Worm (Caenorhabditis elegans) whole organism, early embryonic: ENCODE data around the gene Y81B9A.3.

ENCODE experiments used
- F13C5.2 ChIP-seq: sonication (generic microtip); optimal IDR thresholded peaks from 2 replicates; lab custom pipeline; 2017; ENCODE audit warnings: mild to moderate bottlenecking, missing genetic modification characterization, inconsistent platforms, missing compliant biosample characterization
- aly-1 ChIP-seq: sonication (generic microtip); optimal IDR thresholded peaks from 2 replicates; lab custom pipeline; 2016; ENCODE audit warnings: missing genetic modification characterization, missing compliant biosample characterization
- ama-1 ChIP-seq: fragments of 150-350 bp; optimal IDR thresholded peaks from 2 replicates; lab custom pipeline; 2014
- ceh-13 ChIP-seq: fragments of 200-800 bp; sonication (Bioruptor generic); optimal IDR thresholded peaks from 2 replicates; lab custom pipeline; 2018; ENCODE audit warnings: mild to moderate bottlenecking, missing genetic modification characterization, missing compliant biosample characterization
- flt-1 ChIP-seq: fragments of 200-800 bp; sonication (Bioruptor generic); IDR thresholded peaks from 2 replicates; pipeline ENCODE4 v1.3.6; 2022; ENCODE audit warnings: missing genetic modification characterization, missing compliant biosample characterization
- hmbx-1 ChIP-seq: sonication (generic microtip); optimal IDR thresholded peaks from 2 replicates; lab custom pipeline; 2016; ENCODE audit warnings: mild to moderate bottlenecking, missing genetic modification characterization, missing compliant biosample characterization
- hnd-1 ChIP-seq: sonication (generic microtip); optimal IDR thresholded peaks from 2 replicates; lab custom pipeline; 2016; ENCODE audit warnings: missing genetic modification characterization, missing compliant biosample characterization
- sea-1 ChIP-seq: fragments of 200-800 bp; sonication (Bioruptor generic); conservative IDR thresholded peaks from 2 replicates; pipeline ENCODE4 v1.3.6; 2022; ENCODE audit warnings: missing genetic modification characterization, missing compliant biosample characterization
- tbx-37 ChIP-seq: fragments of 200-800 bp; sonication (Bioruptor generic); conservative IDR thresholded peaks from 2 replicates; pipeline ENCODE4 v1.3.6; 2022; ENCODE audit warnings: missing genetic modification reagents, missing genetic modification characterization, missing compliant biosample characterization
- tra-4 ChIP-seq: sonication (generic microtip); optimal IDR thresholded peaks from 2 replicates; lab custom pipeline; 2017; ENCODE audit warnings: missing genetic modification characterization, missing compliant biosample characterization

- no peak for TF ChIP-seq tbx-37 (GFP tag; lab: Robert Waterston, UW)
- TF ChIP-seq ama-1 (lab: Kevin White, UChicago): no peak
- TF ChIP-seq flt-1 (GFP tag; lab: Robert Waterston, UW): no peak
- TF ChIP-seq tra-4 (tag; lab: Kevin White, UChicago): no peak
- TF ChIP-seq ceh-13 (GFP tag; lab: Kevin White, UChicago): no peak
- TF ChIP-seq F13C5.2: no peak
- TF ChIP-seq hmbx-1: no peak
- TF ChIP-seq sea-1: no peak
- no peak for TF ChIP-seq aly-1 (tag; lab: Kevin White, UChicago)
- TF ChIP-seq hnd-1: no peak
Measured at ce11 chrX:9226904-9227303, 44.7 kb downstream of the Y81B9A.3 start.
